Fruit fly (Drosophila melanogaster) whole organism, embryonic: ENCODE results near the gene brat.

Experiments
- Adf1 ChIP-seq: fragments of 200-800 bp; sonication (Bioruptor generic); IDR thresholded peaks from 2 replicates; pipeline ENCODE4 v1.3.6; 2022; ENCODE audit warnings: missing biosample characterization, missing genetic modification characterization
- CG11093 ChIP-seq: fragments of 200-800 bp; sonication (Bioruptor generic); IDR thresholded peaks from 3 replicates; pipeline ENCODE4 v1.3.6; 2022; ENCODE audit warnings: missing biosample characterization, missing genetic modification characterization
- CG11247 ChIP-seq: fragments of 200-800 bp; sonication (Bioruptor generic); IDR thresholded peaks from 2 replicates; pipeline ENCODE4 v1.3.6; 2022; ENCODE audit warnings: missing biosample characterization, missing genetic modification characterization
- CG11560 ChIP-seq: fragments of 200-800 bp; sonication (Bioruptor generic); IDR thresholded peaks from 3 replicates; pipeline ENCODE4 v1.3.6; 2022; ENCODE audit warnings: missing biosample characterization, missing genetic modification characterization
- CG11696 ChIP-seq: fragments of 200-800 bp; sonication (Bioruptor generic); IDR thresholded peaks from 2 replicates; pipeline ENCODE4 v1.3.6; 2022; ENCODE audit warnings: missing biosample characterization, missing genetic modification characterization
- CG12236 ChIP-seq: fragments of 200-800 bp; sonication (Bioruptor generic); optimal IDR thresholded peaks from 2 replicates; lab custom pipeline; 2016; ENCODE audit warnings: missing biosample characterization, missing genetic modification characterization
- CG12769 ChIP-seq: fragments of 200-800 bp; sonication (Bioruptor generic); optimal IDR thresholded peaks from 2 replicates; lab custom pipeline; 2019; ENCODE audit warnings: missing biosample characterization, mild to moderate bottlenecking, missing genetic modification characterization, moderate library complexity
- CG13296 ChIP-seq: fragments of 200-800 bp; sonication (Bioruptor generic); optimal IDR thresholded peaks from 3 replicates; lab custom pipeline; 2018; ENCODE audit warnings: missing biosample characterization, mild to moderate bottlenecking, missing genetic modification characterization
- CG15514 ChIP-seq: fragments of 200-800 bp; sonication (Bioruptor generic); optimal IDR thresholded peaks from 3 replicates; lab custom pipeline; 2017; ENCODE audit warnings: missing biosample characterization, missing genetic modification characterization, mild to moderate bottlenecking, moderate library complexity, missing genetic modification reagents
- CG16779 ChIP-seq: fragments of 200-800 bp; sonication (Bioruptor generic); IDR thresholded peaks from 2 replicates; pipeline ENCODE4 v1.3.6; 2022; ENCODE audit warnings: missing biosample characterization, missing genetic modification characterization
- CG16815 ChIP-seq: fragments of 200-800 bp; sonication (Bioruptor generic); optimal IDR thresholded peaks from 3 replicates; lab custom pipeline; 2017; ENCODE audit warnings: missing biosample characterization, mild to moderate bottlenecking, missing genetic modification characterization
- CG18599 ChIP-seq: fragments of 200-800 bp; sonication (Bioruptor generic); optimal IDR thresholded peaks from 3 replicates; lab custom pipeline; 2017; ENCODE audit warnings: missing biosample characterization, missing genetic modification characterization, mild to moderate bottlenecking, moderate library complexity, missing genetic modification reagents
- CG18764 ChIP-seq: fragments of 200-800 bp; sonication (Bioruptor generic); optimal IDR thresholded peaks from 3 replicates; lab custom pipeline; 2016; ENCODE audit warnings: missing biosample characterization, missing genetic modification characterization
- CG2129 ChIP-seq: fragments of 200-800 bp; sonication (Bioruptor generic); IDR thresholded peaks from 2 replicates; pipeline ENCODE4 v1.3.6; 2022; ENCODE audit warnings: missing biosample characterization, missing genetic modification characterization; ENCODE audit not compliant: partially characterized antibody
- CG31441 ChIP-seq: fragments of 200-800 bp; sonication (Bioruptor generic); IDR thresholded peaks from 2 replicates; pipeline ENCODE4 v1.3.6; 2022; ENCODE audit warnings: missing biosample characterization, missing genetic modification characterization
- CG3407 ChIP-seq: fragments of 200-800 bp; sonication (Bioruptor generic); optimal IDR thresholded peaks from 2 replicates; lab custom pipeline; 2018; ENCODE audit warnings: missing biosample characterization, mild to moderate bottlenecking, missing genetic modification characterization
- CG34224 ChIP-seq: fragments of 200-800 bp; sonication (Bioruptor generic); IDR thresholded peaks from 3 replicates; pipeline ENCODE4 v1.3.6; 2022; ENCODE audit warnings: missing biosample characterization, missing genetic modification characterization; ENCODE audit not compliant: partially characterized antibody
- CG3847 ChIP-seq: fragments of 200-800 bp; sonication (Bioruptor generic); IDR thresholded peaks from 2 replicates; pipeline ENCODE4 v1.3.6; 2022; ENCODE audit warnings: missing biosample characterization, missing genetic modification characterization
- CG4360 ChIP-seq: fragments of 200-800 bp; sonication (Bioruptor generic); IDR thresholded peaks from 2 replicates; pipeline ENCODE4 v1.3.6; 2022; ENCODE audit warnings: missing biosample characterization, missing genetic modification characterization
- CG7839 ChIP-seq: fragments of 200-800 bp; sonication (Bioruptor generic); optimal IDR thresholded peaks from 3 replicates; lab custom pipeline; 2018; ENCODE audit warnings: missing biosample characterization, mild to moderate bottlenecking, missing genetic modification characterization, moderate library complexity
- CG8359 ChIP-seq: fragments of 200-800 bp; sonication (Bioruptor generic); optimal IDR thresholded peaks from 2 replicates; lab custom pipeline; 2017; ENCODE audit warnings: missing biosample characterization, mild to moderate bottlenecking, missing genetic modification characterization, borderline replicate concordance
- CG8765 ChIP-seq: fragments of 200-800 bp; sonication (Bioruptor generic); IDR thresholded peaks from 2 replicates; pipeline ENCODE4 v1.3.6; 2022; ENCODE audit warnings: missing biosample characterization, missing genetic modification characterization
- CG9215 ChIP-seq: fragments of 200-800 bp; sonication (Bioruptor generic); IDR thresholded peaks from 2 replicates; pipeline ENCODE4 v1.3.6; 2022; ENCODE audit warnings: missing biosample characterization, missing genetic modification characterization
- CG9932 ChIP-seq: fragments of 200-800 bp; sonication (Bioruptor generic); IDR thresholded peaks from 2 replicates; pipeline ENCODE4 v1.3.6; 2022; ENCODE audit warnings: missing biosample characterization, missing genetic modification characterization
- Dbx ChIP-seq: fragments of 200-800 bp; sonication (Bioruptor generic); IDR thresholded peaks from 3 replicates; pipeline ENCODE4 v1.3.6; 2022; ENCODE audit warnings: missing biosample characterization, missing genetic modification characterization
- Doc3 ChIP-seq: fragments of 200-800 bp; sonication (Bioruptor generic); IDR thresholded peaks from 3 replicates; pipeline ENCODE4 v1.3.6; 2022; ENCODE audit warnings: missing biosample characterization, missing genetic modification characterization; ENCODE audit not compliant: partially characterized antibody
- E2f2 ChIP-seq: fragments of 200-800 bp; sonication (Bioruptor generic); IDR thresholded peaks from 2 replicates; pipeline ENCODE4 v1.3.6; 2022; ENCODE audit warnings: missing biosample characterization, missing genetic modification characterization
- GATAe ChIP-seq: fragments of 200-800 bp; sonication (Bioruptor generic); conservative IDR thresholded peaks from 2 replicates; pipeline ENCODE4 v1.3.6; 2022; ENCODE audit warnings: missing biosample characterization, missing genetic modification characterization
- Hmr ChIP-seq: fragments of 200-800 bp; sonication (Bioruptor generic); optimal IDR thresholded peaks from 3 replicates; lab custom pipeline; 2017; ENCODE audit warnings: mild to moderate bottlenecking, missing biosample characterization, missing genetic modification reagents, missing genetic modification characterization
- NFAT ChIP-seq: fragments of 200-800 bp; sonication (Bioruptor generic); IDR thresholded peaks from 2 replicates; pipeline ENCODE4 v1.3.6; 2022; ENCODE audit warnings: missing biosample characterization, missing genetic modification characterization
- Trl ChIP-seq, 3 experiments: fragments of >200 bp in 2 of 3; fragments of 200-800 bp in 1 of 3; sonication (Bioruptor generic) in 1 of 3; optimal IDR thresholded peaks; 2 replicates in 1 of 3; 3 replicates in 2 of 3; lab custom pipeline; 2016 to 2017; ENCODE audit warnings: missing biosample characterization in 1 of 3, missing genetic modification characterization in 1 of 3
- ac ChIP-seq: fragments of 200-800 bp; sonication (Bioruptor generic); optimal IDR thresholded peaks from 3 replicates; lab custom pipeline; 2017; ENCODE audit warnings: missing biosample characterization, mild to moderate bottlenecking, missing genetic modification characterization
- al ChIP-seq: fragments of 200-800 bp; sonication (Bioruptor generic); IDR thresholded peaks from 2 replicates; pipeline ENCODE4 v1.3.6; 2022; ENCODE audit warnings: missing biosample characterization, missing genetic modification characterization
- chinmo ChIP-seq: fragments of 200-800 bp; sonication (Bioruptor generic); IDR thresholded peaks from 4 replicates; pipeline ENCODE4 v1.3.6; 2022; ENCODE audit warnings: missing biosample characterization, missing genetic modification characterization; ENCODE audit not compliant: partially characterized antibody
- crp ChIP-seq, 2 experiments: fragments of 200-800 bp; sonication (Bioruptor generic); optimal IDR thresholded peaks; 2 replicates in 1 of 2; 3 replicates in 1 of 2; lab custom pipeline; 2017; ENCODE audit warnings: missing biosample characterization in 2 of 2, missing genetic modification characterization in 2 of 2, mild to moderate bottlenecking in 1 of 2, moderate library complexity in 1 of 2
- dmrt11E ChIP-seq: fragments of 200-800 bp; sonication (Bioruptor generic); optimal IDR thresholded peaks from 3 replicates; lab custom pipeline; 2018; ENCODE audit warnings: missing biosample characterization, mild to moderate bottlenecking, missing genetic modification characterization, moderate library complexity
- dysf ChIP-seq: fragments of 200-800 bp; sonication (Bioruptor generic); IDR thresholded peaks from 3 replicates; pipeline ENCODE4 v1.3.6; 2022; ENCODE audit warnings: missing biosample characterization, missing genetic modification characterization
- exex ChIP-seq: fragments of 200-800 bp; sonication (Bioruptor generic); optimal IDR thresholded peaks from 4 replicates; lab custom pipeline; 2018; ENCODE audit warnings: missing biosample characterization, mild to moderate bottlenecking, missing genetic modification characterization, moderate library complexity
- gsb ChIP-seq: fragments of 200-800 bp; sonication (Bioruptor generic); IDR thresholded peaks from 2 replicates; pipeline ENCODE4 v1.3.6; 2022; ENCODE audit warnings: missing biosample characterization, missing genetic modification characterization
- gsb-n ChIP-seq: fragments of 200-800 bp; sonication (Bioruptor generic); optimal IDR thresholded peaks from 3 replicates; lab custom pipeline; 2018; ENCODE audit warnings: missing biosample characterization, mild to moderate bottlenecking, missing genetic modification characterization
- h ChIP-seq: fragments of >200 bp; optimal IDR thresholded peaks from 2 replicates; lab custom pipeline; 2017
- hbn ChIP-seq: fragments of 200-800 bp; sonication (Bioruptor generic); IDR thresholded peaks from 2 replicates; pipeline ENCODE4 v1.3.6; 2022; ENCODE audit warnings: missing biosample characterization, missing genetic modification characterization; ENCODE audit not compliant: partially characterized antibody
- her ChIP-seq: fragments of 200-800 bp; sonication (Bioruptor generic); optimal IDR thresholded peaks from 2 replicates; lab custom pipeline; 2016; ENCODE audit warnings: missing biosample characterization, missing genetic modification characterization
- kay ChIP-seq: fragments of 200-800 bp; sonication (Bioruptor generic); optimal IDR thresholded peaks from 2 replicates; lab custom pipeline; 2016; ENCODE audit warnings: missing biosample characterization, missing genetic modification characterization
- onecut ChIP-seq: fragments of 200-800 bp; sonication (Bioruptor generic); IDR thresholded peaks from 2 replicates; pipeline ENCODE4 v1.3.6; 2022; ENCODE audit warnings: missing biosample characterization, missing genetic modification characterization
- seq ChIP-seq: fragments of 200-800 bp; sonication (Bioruptor generic); IDR thresholded peaks from 2 replicates; pipeline ENCODE4 v1.3.6; 2022; ENCODE audit warnings: missing biosample characterization, missing genetic modification characterization
- slbo ChIP-seq: fragments of 200-800 bp; sonication (Bioruptor generic); IDR thresholded peaks from 2 replicates; pipeline ENCODE4 v1.3.6; 2022; ENCODE audit warnings: missing biosample characterization, missing genetic modification characterization
- so ChIP-seq: fragments of 200-800 bp; sonication (Bioruptor generic); IDR thresholded peaks from 3 replicates; pipeline ENCODE4 v1.3.6; 2022; ENCODE audit warnings: missing biosample characterization, missing genetic modification characterization
- wdn ChIP-seq: fragments of 200-800 bp; sonication (Bioruptor generic); IDR thresholded peaks from 2 replicates; pipeline ENCODE4 v1.3.6; 2022; ENCODE audit warnings: missing biosample characterization, missing genetic modification characterization

brat gene

dm6 chr2L:19120196-19120950 is 13.2 kb upstream of the brat start, which contains the start of gene Ddc (continued):
- TF ChIP-seq CG11560 (no peak), dmrt11E (no peak), CG9932 (GFP tag; lab: Robert Waterston, UW) (peak; percentile 60), exex (tag; lab: Kevin White, UChicago) (no peak), dysf (GFP tag; lab: Robert Waterston, UW) (no peak), CG16815 (GFP tag; lab: Kevin White, UChicago) (no peak), CG16779 (GFP tag; lab: Robert Waterston, UW) (0 out of 2 replicates have a peak, but pooled peaks have one; percentile 15), CG18764 (GFP tag; lab: Kevin White, UChicago) (no peak), Hmr (GFP tag; lab: Kevin White, UChicago) (peak; percentile 5), kay (GFP tag; lab: Kevin White, UChicago) (no peak), Dbx (GFP tag; lab: Robert Waterston, UW) (0 out of 3 replicates have a peak, but pooled peaks have one; percentile 32), CG11093 (GFP tag; lab: Robert Waterston, UW) (no peak), slbo (peak; percentile 25; the same call in 1 of the 2 replicates), Adf1 (peak; percentile 76), CG12769 (tag; lab: Kevin White, UChicago) (peak; percentile 18), CG18599 (GFP tag; lab: Kevin White, UChicago) (peak; percentile 5), ac (GFP tag; lab: Kevin White, UChicago) (no peak), CG11247 (GFP tag; lab: Robert Waterston, UW) (0 out of 2 replicates have a peak, but pooled peaks have one; percentile 28), chinmo (GFP tag; lab: Robert Waterston, UW) (peak; percentile 83; the same call in 1 of the 4 replicates), CG13296 (no peak)

- no peak for TF ChIP-seq CG2129
- no peak for TF ChIP-seq Doc3
- no peak for TF ChIP-seq h
- peak; percentile 59 for TF ChIP-seq CG31441 (GFP tag; lab: Robert Waterston, UW)
- TF ChIP-seq CG7839 (tag; lab: Kevin White, UChicago), result peak; percentile 51
- no peak for TF ChIP-seq CG8359
- TF ChIP-seq NFAT, result no peak
- no peak for TF ChIP-seq GATAe (GFP tag; lab: Robert Waterston, UW)
- TF ChIP-seq al, result no peak
- no peak for TF ChIP-seq CG12236
- TF ChIP-seq CG4360 (GFP tag; lab: Robert Waterston, UW), result no peak
- TF ChIP-seq hbn (GFP tag; lab: Robert Waterston, UW), result no peak
- TF ChIP-seq E2f2 (GFP tag; lab: Robert Waterston, UW), result no peak
- no peak for TF ChIP-seq gsb-n
- no peak for TF ChIP-seq CG11696
- TF ChIP-seq her (GFP tag; lab: Kevin White, UChicago), result no peak
- no peak for TF ChIP-seq gsb (GFP tag; lab: Robert Waterston, UW)
- TF ChIP-seq onecut (GFP tag; lab: Robert Waterston, UW), result no peak
- TF ChIP-seq crp (GFP tag; optimal IDR thresholded peaks at IDR 0.05; lab: Kevin White, UChicago), result no peak
- TF ChIP-seq CG15514 (GFP tag; lab: Kevin White, UChicago), result no peak
- TF ChIP-seq CG8765 (GFP tag; lab: Robert Waterston, UW), result no peak
- peak; percentile 26; the same call in 1 of the 2 replicates for TF ChIP-seq seq (GFP tag; lab: Robert Waterston, UW)
- TF ChIP-seq CG3407 (GFP tag; lab: Kevin White, UChicago), result no peak
- no peak for TF ChIP-seq CG3847 (GFP tag; lab: Robert Waterston, UW)
- TF ChIP-seq wdn (GFP tag; lab: Robert Waterston, UW), result no peak
- peak; percentile 38; the same call in 1 of the 2 replicates for TF ChIP-seq CG9215
- no peak for TF ChIP-seq Trl (optimal IDR thresholded peaks at IDR 0.05; lab: Kevin White, UChicago)
- TF ChIP-seq Trl (GFP tag; optimal IDR thresholded peaks at IDR 0.05; lab: Kevin White, UChicago), result no peak
- TF ChIP-seq so, result 0 out of 3 replicates have a peak, but pooled peaks have one; percentile 34
- no peak for TF ChIP-seq CG34224 (GFP tag; lab: Robert Waterston, UW)
- no peak for TF ChIP-seq CG11560
Measured at dm6 chr2L:19120984-19121383, 12.6 kb upstream of the brat start.
